Worm (Caenorhabditis elegans) whole organism, L1 larva: ENCODE results near the gene atgp-1.

ENCODE experiments used
- fkh-8 ChIP-seq: sonication (generic microtip); optimal IDR thresholded peaks from 2 replicates; lab custom pipeline; 2016; ENCODE audit warnings: mild to moderate bottlenecking, missing genetic modification characterization, missing compliant biosample characterization
- nhr-76 ChIP-seq: sonication (generic microtip); optimal IDR thresholded peaks from 2 replicates; lab custom pipeline; 2017; ENCODE audit warnings: missing biosample characterization, missing genetic modification characterization
- nhr-90 ChIP-seq: sonication (generic microtip); optimal IDR thresholded peaks from 2 replicates; lab custom pipeline; 2016; ENCODE audit warnings: mild to moderate bottlenecking, missing genetic modification characterization, missing compliant biosample characterization; ENCODE audit not compliant: poor library complexity

- TF ChIP-seq fkh-8 (tag; lab: Kevin White, UChicago) = no peak
- no peak for TF ChIP-seq nhr-76 (tag; lab: Kevin White, UChicago)
- TF ChIP-seq nhr-90 (tag; lab: Kevin White, UChicago) = no peak
Measured at ce11 chrIV:17308211-17308610, 39.1 kb downstream of the atgp-1 start, which contains the start of gene T28F3.9.
